Fruit fly (Drosophila melanogaster): ENCODE results near the gene Spase22-23.

The Spase22-23 gene

DNA sequence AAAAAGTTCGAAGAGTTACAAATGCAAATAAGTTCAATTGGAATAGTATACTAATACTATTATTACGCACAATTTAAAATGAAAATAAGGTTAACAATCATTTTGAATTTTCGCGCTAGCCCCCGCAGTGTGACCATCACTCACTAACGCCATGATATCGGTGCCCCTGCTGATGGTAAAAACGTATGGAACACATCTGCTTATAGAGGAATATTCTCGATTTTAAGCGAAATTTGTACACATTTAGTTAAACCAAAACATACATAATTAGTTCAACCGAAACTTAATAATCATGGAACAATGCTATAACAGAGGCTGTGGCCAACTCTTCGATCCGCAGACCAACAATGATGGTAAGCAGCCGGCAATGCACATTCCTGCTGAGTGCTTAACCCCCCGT is 43.6 kb downstream of the Spase22-23 start, which contains the start of gene mora (continued):
- TF ChIP-seq BEAF-32 (GFP tag; optimal IDR thresholded peaks at IDR 0.05) (peak; percentile 47), CG13287 (GFP tag; IDR thresholded peaks at IDR 0.05; ENCODE audit: partially characterized antibody) (peak; percentile 49), Poxn (GFP tag; IDR thresholded peaks at IDR 0.05) (no peak), YL-1 (GFP tag; optimal IDR thresholded peaks at IDR 0.05) (peak; percentile 72), CG15514 (GFP tag; optimal IDR thresholded peaks at IDR 0.05) (peak; percentile 6), crol (GFP tag; IDR thresholded peaks at IDR 0.05) (0 out of 2 replicates have a peak, but pooled peaks have one; percentile 32), Dp (GFP tag; optimal IDR thresholded peaks at IDR 0.05) (peak; percentile 93), zf30C (GFP tag; optimal IDR thresholded peaks at IDR 0.05) (no peak), MBD-R2 (GFP tag; IDR thresholded peaks at IDR 0.05) (peak; percentile 36; the same call in 1 of the 2 replicates), lola (GFP tag; optimal IDR thresholded peaks at IDR 0.05) (no peak), Ptx1 (GFP tag; IDR thresholded peaks at IDR 0.05) (no peak), CkIIα-i1 (GFP tag; IDR thresholded peaks at IDR 0.05) (no peak), Dek (tag; optimal IDR thresholded peaks at IDR 0.05) (no peak), trh (GFP tag; optimal IDR thresholded peaks at IDR 0.05) (no peak), gfzf (GFP tag; optimal IDR thresholded peaks at IDR 0.05) (peak; percentile 88), Vsx1 (GFP tag; optimal IDR thresholded peaks at IDR 0.05) (no peak), sd (tag; optimal IDR thresholded peaks at IDR 0.05) (peak; percentile 48), ac (GFP tag; optimal IDR thresholded peaks at IDR 0.05) (no peak), amos (GFP tag; IDR thresholded peaks at IDR 0.05; ENCODE audit: partially characterized antibody) (peak; percentile 13; the same call in 1 of the 2 replicates), disco-r (GFP tag; optimal IDR thresholded peaks at IDR 0.05) (no peak), Aef1 (GFP tag; IDR thresholded peaks at IDR 0.05) (no peak), CG2889 (GFP tag; IDR thresholded peaks at IDR 0.05) (no peak), zfh1 (GFP tag; IDR thresholded peaks at IDR 0.05) (no peak), CG9437 (GFP tag; optimal IDR thresholded peaks at IDR 0.05) (peak; percentile 22), unc-4 (GFP tag; IDR thresholded peaks at IDR 0.05; ENCODE audit: partially characterized antibody) (peak; percentile 16; the same call in 1 of the 2 replicates), CG8388 (GFP tag; optimal IDR thresholded peaks at IDR 0.05) (no peak), row (GFP tag; IDR thresholded peaks at IDR 0.05) (peak; percentile 11; the same call in 1 of the 3 replicates), CG6765 (GFP tag; optimal IDR thresholded peaks at IDR 0.05) (no peak), sug (tag; optimal IDR thresholded peaks at IDR 0.05) (no peak), twi (tag; optimal IDR thresholded peaks at IDR 0.05) (peak; percentile 80), ATbp (GFP tag; optimal IDR thresholded peaks at IDR 0.05) (no peak), CG4424 (GFP tag; optimal IDR thresholded peaks at IDR 0.05) (no peak), NC2α (GFP tag; optimal IDR thresholded peaks at IDR 0.05) (no peak), Scr (GFP tag; IDR thresholded peaks at IDR 0.05; ENCODE audit: partially characterized antibody) (0 out of 2 replicates have a peak, but pooled peaks have one; percentile 28), Dll (GFP tag; IDR thresholded peaks at IDR 0.05; ENCODE audit: partially characterized antibody) (0 out of 4 replicates have a peak, but pooled peaks have one; percentile 29), CG5953 (GFP tag; IDR thresholded peaks at IDR 0.05) (no peak), CG31388 (GFP tag; optimal IDR thresholded peaks at IDR 0.05) (no peak), eve (GFP tag; optimal IDR thresholded peaks at IDR 0.05) (no peak), trem (tag; optimal IDR thresholded peaks at IDR 0.05) (peak; percentile 26), CG10267 (tag; optimal IDR thresholded peaks at IDR 0.05) (peak; percentile 22), ssp (GFP tag; IDR thresholded peaks at IDR 0.05) (no peak), CG1832 (GFP tag; optimal IDR thresholded peaks at IDR 0.05) (no peak), bigmax (GFP tag; optimal IDR thresholded peaks at IDR 0.05) (peak; percentile 13), CG8944 (GFP tag; optimal IDR thresholded peaks at IDR 0.05) (no peak), HmgD (GFP tag; optimal IDR thresholded peaks at IDR 0.05) (no peak), pzg (GFP tag; optimal IDR thresholded peaks at IDR 0.05) (peak; percentile 65), Ets97D (GFP tag; optimal IDR thresholded peaks at IDR 0.05) (peak; percentile 17), wek (GFP tag; optimal IDR thresholded peaks at IDR 0.05) (peak; percentile 11), Sin3A (optimal IDR thresholded peaks at IDR 0.05) (peak; percentile 40), crc (GFP tag; optimal IDR thresholded peaks at IDR 0.05) (no peak)
